Worm (Caenorhabditis elegans) whole organism, L3 larva: ENCODE data around the gene T23F11.11.

Experiments
- R02D3.7 ChIP-seq: fragments of 150-350 bp; optimal IDR thresholded peaks from 2 replicates; lab custom pipeline; 2014; ENCODE audit warnings: missing biosample characterization, missing genetic modification characterization
- aly-2 ChIP-seq: fragments of 150-350 bp; optimal IDR thresholded peaks from 2 replicates; lab custom pipeline; 2014; ENCODE audit warnings: missing biosample characterization, missing genetic modification characterization
- ama-1 ChIP-seq: fragments of 150-350 bp; optimal IDR thresholded peaks from 2 replicates; lab custom pipeline; 2018
- ceh-16 ChIP-seq: sonication (generic microtip); optimal IDR thresholded peaks from 2 replicates; lab custom pipeline; 2017; ENCODE audit warnings: missing biosample characterization, missing genetic modification characterization
- ceh-28 ChIP-seq: fragments of 150-350 bp; optimal IDR thresholded peaks from 2 replicates; lab custom pipeline; 2014; ENCODE audit warnings: missing biosample characterization, missing genetic modification reagents, missing genetic modification characterization
- ceh-82 ChIP-seq: fragments of 150-350 bp; optimal IDR thresholded peaks from 2 replicates; lab custom pipeline; 2014; ENCODE audit warnings: missing biosample characterization, missing genetic modification characterization
- egl-27 ChIP-seq: sonication (generic microtip); optimal IDR thresholded peaks from 4 replicates; lab custom pipeline; 2017; ENCODE audit warnings: missing biosample characterization, missing genetic modification reagents, missing genetic modification characterization
- egl-5 ChIP-seq: fragments of 150-350 bp; optimal IDR thresholded peaks from 2 replicates; lab custom pipeline; 2017; ENCODE audit warnings: missing biosample characterization, missing genetic modification reagents, missing genetic modification characterization, inconsistent platforms
- elt-1 ChIP-seq: fragments of 150-350 bp; optimal IDR thresholded peaks from 2 replicates; lab custom pipeline; 2014; ENCODE audit warnings: missing biosample characterization, missing genetic modification characterization
- elt-2 ChIP-seq: sonication (generic microtip); optimal IDR thresholded peaks from 2 replicates; lab custom pipeline; 2016; ENCODE audit warnings: missing genetic modification reagents, mild to moderate bottlenecking, missing genetic modification characterization, missing compliant biosample characterization
- elt-3 ChIP-seq, 3 experiments: fragments of 150-350 bp in 1 of 3; sonication (generic microtip) in 2 of 3; optimal IDR thresholded peaks; 2 replicates in 2 of 3; 4 replicates in 1 of 3; lab custom pipeline; 2014 to 2017; ENCODE audit warnings: missing biosample characterization in 3 of 3, missing genetic modification characterization in 3 of 3
- eor-1 ChIP-seq, 2 experiments: fragments of 150-350 bp; optimal IDR thresholded peaks; 2 replicates each; lab custom pipeline; 2014 to 2018; ENCODE audit warnings: missing biosample characterization in 2 of 2, missing genetic modification characterization in 2 of 2
- fkh-10 ChIP-seq: sonication (generic microtip); optimal IDR thresholded peaks from 2 replicates; lab custom pipeline; 2017; ENCODE audit warnings: missing biosample characterization, missing genetic modification reagents, missing genetic modification characterization
- fkh-2 ChIP-seq: fragments of 150-350 bp; optimal IDR thresholded peaks from 2 replicates; lab custom pipeline; 2014; ENCODE audit warnings: missing biosample characterization, missing genetic modification reagents, missing genetic modification characterization
- hmg-11 ChIP-seq: sonication (generic microtip); optimal IDR thresholded peaks from 2 replicates; lab custom pipeline; 2016; ENCODE audit warnings: missing genetic modification characterization, missing compliant biosample characterization
- lin-15B ChIP-seq: fragments of 150-350 bp; optimal IDR thresholded peaks from 2 replicates; lab custom pipeline; 2014; ENCODE audit warnings: missing biosample characterization, missing genetic modification characterization
- lin-39 ChIP-seq: fragments of 150-350 bp; optimal IDR thresholded peaks from 2 replicates; lab custom pipeline; 2018; ENCODE audit warnings: missing biosample characterization, missing genetic modification reagents, missing genetic modification characterization
- lsy-12 ChIP-seq: sonication (generic microtip); optimal IDR thresholded peaks from 2 replicates; lab custom pipeline; 2016; ENCODE audit warnings: mild to moderate bottlenecking, missing genetic modification characterization, missing compliant biosample characterization
- mdl-1 ChIP-seq: fragments of 150-350 bp; optimal IDR thresholded peaks from 2 replicates; lab custom pipeline; 2014; ENCODE audit warnings: missing biosample characterization, missing genetic modification characterization
- mml-1 ChIP-seq: fragments of 150-350 bp; sonication (generic microtip); optimal IDR thresholded peaks from 3 replicates; lab custom pipeline; 2014; ENCODE audit warnings: missing biosample characterization, missing genetic modification characterization
- nfya-1 ChIP-seq: sonication (generic microtip); optimal IDR thresholded peaks from 2 replicates; lab custom pipeline; 2017; ENCODE audit warnings: missing genetic modification characterization, mild to moderate bottlenecking, missing compliant biosample characterization, antibody characterized with exemption, moderate library complexity; ENCODE audit not compliant: insufficient read depth
- nhr-11 ChIP-seq: fragments of 150-350 bp; optimal IDR thresholded peaks from 2 replicates; lab custom pipeline; 2014; ENCODE audit warnings: missing biosample characterization, missing genetic modification characterization
- nhr-23 ChIP-seq: fragments of 150-350 bp; optimal IDR thresholded peaks from 2 replicates; lab custom pipeline; 2014; ENCODE audit warnings: missing biosample characterization, missing genetic modification reagents, missing genetic modification characterization
- nhr-237 ChIP-seq: fragments of 150-350 bp; optimal IDR thresholded peaks from 2 replicates; lab custom pipeline; 2014; ENCODE audit warnings: missing biosample characterization, missing genetic modification characterization
- nhr-25 ChIP-seq: sonication (generic microtip); optimal IDR thresholded peaks from 2 replicates; lab custom pipeline; 2017; ENCODE audit warnings: missing biosample characterization, missing genetic modification characterization
- nhr-28 ChIP-seq: fragments of 150-350 bp; optimal IDR thresholded peaks from 2 replicates; lab custom pipeline; 2014; ENCODE audit warnings: missing biosample characterization, missing genetic modification characterization
- nhr-43 ChIP-seq: sonication (generic microtip); optimal IDR thresholded peaks from 2 replicates; lab custom pipeline; 2016; ENCODE audit warnings: mild to moderate bottlenecking, missing genetic modification characterization, missing compliant biosample characterization; ENCODE audit not compliant: poor library complexity, severe bottlenecking
- nhr-67 ChIP-seq: fragments of 150-350 bp; optimal IDR thresholded peaks from 2 replicates; lab custom pipeline; 2014; ENCODE audit warnings: missing biosample characterization, missing genetic modification characterization
- nhr-76 ChIP-seq: fragments of 150-350 bp; sonication (generic microtip); optimal IDR thresholded peaks from 5 replicates; lab custom pipeline; 2014; ENCODE audit warnings: missing biosample characterization, missing genetic modification characterization
- nhr-77 ChIP-seq: fragments of 150-350 bp; optimal IDR thresholded peaks from 2 replicates; lab custom pipeline; 2014; ENCODE audit warnings: missing biosample characterization, missing genetic modification characterization
- pqm-1 ChIP-seq: fragments of 150-350 bp; optimal IDR thresholded peaks from 2 replicates; lab custom pipeline; 2017; ENCODE audit warnings: missing biosample characterization, missing genetic modification characterization, inconsistent platforms
- sea-2 ChIP-seq: fragments of 150-350 bp; sonication (generic microtip); optimal IDR thresholded peaks from 4 replicates; lab custom pipeline; 2014; ENCODE audit warnings: missing biosample characterization, missing genetic modification reagents, missing genetic modification characterization
- skn-1 ChIP-seq: fragments of 150-350 bp; optimal IDR thresholded peaks from 2 replicates; lab custom pipeline; 2014; ENCODE audit warnings: missing biosample characterization, missing genetic modification characterization
- snpc-4 ChIP-seq: fragments of 150-350 bp; optimal IDR thresholded peaks from 2 replicates; lab custom pipeline; 2014; ENCODE audit warnings: missing biosample characterization, missing genetic modification characterization
- tbx-2 ChIP-seq: sonication (generic microtip); optimal IDR thresholded peaks from 2 replicates; lab custom pipeline; 2016; ENCODE audit warnings: mild to moderate bottlenecking, missing genetic modification characterization, missing compliant biosample characterization
- unc-39 ChIP-seq: sonication (generic microtip); optimal IDR thresholded peaks from 4 replicates; lab custom pipeline; 2017; ENCODE audit warnings: missing biosample characterization, missing genetic modification characterization
- unc-62 ChIP-seq: fragments of 150-350 bp; sonication (generic microtip); optimal IDR thresholded peaks from 4 replicates; lab custom pipeline; 2014; ENCODE audit warnings: missing biosample characterization, missing genetic modification reagents, missing genetic modification characterization
- zag-1 ChIP-seq: fragments of 150-350 bp; optimal IDR thresholded peaks from 2 replicates; lab custom pipeline; 2014; ENCODE audit warnings: missing biosample characterization, missing genetic modification characterization
- ztf-4 ChIP-seq: fragments of 150-350 bp; optimal IDR thresholded peaks from 2 replicates; lab custom pipeline; 2014; ENCODE audit warnings: missing biosample characterization, missing genetic modification characterization

The T23F11.11 gene

ce11 chrIII:4656415-4656814, 15.0 kb downstream of the T23F11.11 start:
- TF ChIP-seq nfya-1 (tag; lab: Kevin White, UChicago) (peak; percentile 81), skn-1 (tag; lab: Kevin White, UChicago) (no peak), nhr-23 (no peak), sea-2 (GFP tag; lab: Kevin White, UChicago) (no peak), fkh-10 (GFP tag; lab: Kevin White, UChicago) (peak; percentile 67), lin-15B (tag; lab: Kevin White, UChicago) (peak; percentile 31), nhr-77 (tag; lab: Kevin White, UChicago) (no peak), ceh-16 (tag; lab: Kevin White, UChicago) (no peak), nhr-43 (tag; lab: Kevin White, UChicago) (no peak), nhr-237 (no peak), pqm-1 (no peak), fkh-2 (tag; lab: Kevin White, UChicago) (no peak), lin-39 (tag; lab: Kevin White, UChicago) (peak; percentile 85), mdl-1 (tag; lab: Kevin White, UChicago) (peak; percentile 48), eor-1 (tag; optimal IDR thresholded peaks at IDR 0.05; lab: Kevin White, UChicago) (no peak), snpc-4 (tag; lab: Kevin White, UChicago) (peak; percentile 49), nhr-11 (no peak), elt-1 (tag; lab: Kevin White, UChicago) (peak; percentile 9), nhr-28 (no peak), zag-1 (tag; lab: Kevin White, UChicago) (no peak), hmg-11 (tag; lab: Kevin White, UChicago) (peak; percentile 76), elt-3 (tag; optimal IDR thresholded peaks at IDR 0.05; lab: Kevin White, UChicago) (no peak), nhr-76 (tag; lab: Kevin White, UChicago) (no peak), ceh-82 (tag; lab: Kevin White, UChicago) (no peak), ztf-4 (tag; lab: Kevin White, UChicago) (no peak), egl-5 (tag; lab: Kevin White, UChicago) (no peak), tbx-2 (peak; percentile 8), egl-27 (tag; lab: Kevin White, UChicago) (no peak), ceh-28 (tag; lab: Kevin White, UChicago) (peak; percentile 42)
- TF ChIP-seq, all 47 proteins: peak for 10

- no peak for TF ChIP-seq lin-15B (tag; lab: Kevin White, UChicago)
- no peak for TF ChIP-seq fkh-2 (tag; lab: Kevin White, UChicago)
- TF ChIP-seq egl-27 (tag; lab: Kevin White, UChicago): no peak
- no peak for TF ChIP-seq nhr-76 (tag; lab: Kevin White, UChicago)
- no peak for TF ChIP-seq ama-1 (lab: Kevin White, UChicago)
- TF ChIP-seq aly-2 (tag; lab: Kevin White, UChicago): no peak
- no peak for TF ChIP-seq unc-39 (tag; lab: Kevin White, UChicago)
- TF ChIP-seq mdl-1 (tag; lab: Kevin White, UChicago): no peak
- no peak for TF ChIP-seq nhr-77 (tag; lab: Kevin White, UChicago)
- no peak for TF ChIP-seq R02D3.7 (tag; lab: Kevin White, UChicago)
- TF ChIP-seq zag-1 (tag; lab: Kevin White, UChicago): no peak
- TF ChIP-seq ztf-4 (tag; lab: Kevin White, UChicago): no peak
- TF ChIP-seq hmg-11 (tag; lab: Kevin White, UChicago): no peak
- TF ChIP-seq unc-62 (GFP tag; lab: Kevin White, UChicago): no peak
- no peak for TF ChIP-seq mml-1
- no peak for TF ChIP-seq elt-2 (tag; lab: Kevin White, UChicago)
- no peak for TF ChIP-seq nhr-25 (tag; lab: Kevin White, UChicago)
- no peak for TF ChIP-seq nhr-11
Measured at ce11 chrIII:4655402-4655801, 16.0 kb downstream of the T23F11.11 start, which contains the start of gene T23F11.2. Gene T23F11.2 (minus strand): TSS chrIII:4655502.

ce11 chrIII:4653912-4654311, 17.5 kb downstream of the T23F11.11 start:
- TF ChIP-seq elt-3 (tag; optimal IDR thresholded peaks at IDR 0.05; lab: Kevin White, UChicago) (no peak), zag-1 (tag; lab: Kevin White, UChicago) (no peak), tbx-2 (no peak), skn-1 (tag; lab: Kevin White, UChicago) (no peak), fkh-2 (tag; lab: Kevin White, UChicago) (no peak), nhr-67 (no peak), eor-1 (tag; optimal IDR thresholded peaks at IDR 0.05; lab: Kevin White, UChicago) (no peak), nhr-28 (no peak), ama-1 (lab: Kevin White, UChicago) (peak; percentile 19), snpc-4 (tag; lab: Kevin White, UChicago) (no peak), egl-5 (tag; lab: Kevin White, UChicago) (no peak), elt-2 (tag; lab: Kevin White, UChicago) (no peak), nhr-43 (tag; lab: Kevin White, UChicago) (peak; percentile 66), nhr-77 (tag; lab: Kevin White, UChicago) (no peak), lsy-12 (tag; lab: Kevin White, UChicago) (peak; percentile 27), elt-1 (tag; lab: Kevin White, UChicago) (no peak)
